Worm (Caenorhabditis elegans): ENCODE results near the gene pho-11.
A peak's percentile ranks its signal among the peaks of the same experiment; 100 is the strongest.

Gene pho-11

ce11 chrII:9938877-9939276 is 7.2 kb downstream of the pho-11 start, which contains the start of the genes C05C10.7 and C05C10.5:
C05C10.7 (minus strand) TSS chrII:9938971.
C05C10.5 (plus strand) TSS chrII:9939040.
- TF ChIP-seq egl-27 (tag; optimal IDR thresholded peaks at IDR 0.05): no peak
- no peak for TF ChIP-seq ceh-82 (tag; optimal IDR thresholded peaks at IDR 0.05)
- no peak for TF ChIP-seq nhr-12 (tag; optimal IDR thresholded peaks at IDR 0.05)
- TF ChIP-seq lin-15B (tag; optimal IDR thresholded peaks at IDR 0.05): no peak
- TF ChIP-seq mml-1 (tag; optimal IDR thresholded peaks at IDR 0.05): no peak
- TF ChIP-seq nhr-11 (tag; optimal IDR thresholded peaks at IDR 0.05): no peak

ce11 chrII:9940430-9940829 is 8.8 kb downstream of the pho-11 start, which contains the start of gene ufd-3:
ufd-3 (plus strand) TSS chrII:9940753.
- TF ChIP-seq lin-39 (tag; optimal IDR thresholded peaks at IDR 0.05) (peak; percentile 81), eor-1 (tag; optimal IDR thresholded peaks at IDR 0.05) (no peak), nhr-23 (tag; optimal IDR thresholded peaks at IDR 0.05) (peak; percentile 89), ztf-4 (tag; optimal IDR thresholded peaks at IDR 0.05) (no peak), egl-27 (tag; optimal IDR thresholded peaks at IDR 0.05) (peak; percentile 7), pqm-1 (tag; optimal IDR thresholded peaks at IDR 0.05) (peak; percentile 42), jun-1 (tag; optimal IDR thresholded peaks at IDR 0.05) (no peak), elt-2 (tag; optimal IDR thresholded peaks at IDR 0.05) (peak; percentile 29), skn-1 (tag; optimal IDR thresholded peaks at IDR 0.05) (peak; percentile 91), egl-5 (tag; optimal IDR thresholded peaks at IDR 0.05) (peak; percentile 23), hmg-11 (tag; optimal IDR thresholded peaks at IDR 0.05) (peak; percentile 37), daf-12 (tag; optimal IDR thresholded peaks at IDR 0.05) (no peak), nhr-25 (tag; optimal IDR thresholded peaks at IDR 0.05) (peak; percentile 76), lsy-12 (tag; optimal IDR thresholded peaks at IDR 0.05) (peak; percentile 39), nhr-43 (tag; optimal IDR thresholded peaks at IDR 0.05; ENCODE audit: poor library complexity, severe bottlenecking) (peak; percentile 90), snpc-4 (tag; optimal IDR thresholded peaks at IDR 0.05) (peak; percentile 70), ceh-28 (tag; optimal IDR thresholded peaks at IDR 0.05) (peak; percentile 46), ZK546.5 (tag; optimal IDR thresholded peaks at IDR 0.05) (no peak), zag-1 (tag; optimal IDR thresholded peaks at IDR 0.05) (no peak), elt-3 (tag; optimal IDR thresholded peaks at IDR 0.05) (no peak), nhr-11 (tag; optimal IDR thresholded peaks at IDR 0.05) (peak; percentile 72), ztf-11 (tag; optimal IDR thresholded peaks at IDR 0.05) (no peak), mdl-1 (tag; optimal IDR thresholded peaks at IDR 0.05) (no peak), lin-15B (tag; optimal IDR thresholded peaks at IDR 0.05) (peak; percentile 94), tbx-2 (tag; optimal IDR thresholded peaks at IDR 0.05) (peak; percentile 14), ama-1 (optimal IDR thresholded peaks at IDR 0.05) (peak; percentile 33), nhr-12 (tag; optimal IDR thresholded peaks at IDR 0.05) (no peak), nhr-77 (tag; optimal IDR thresholded peaks at IDR 0.05) (no peak), R02D3.7 (tag; optimal IDR thresholded peaks at IDR 0.05) (peak; percentile 65), nfya-1 (tag; optimal IDR thresholded peaks at IDR 0.05; ENCODE audit: insufficient read depth) (peak; percentile 91), nhr-67 (tag; optimal IDR thresholded peaks at IDR 0.05) (no peak), elt-1 (tag; optimal IDR thresholded peaks at IDR 0.05) (no peak), pha-4 (tag; optimal IDR thresholded peaks at IDR 0.05) (peak; percentile 96), fos-1 (tag; optimal IDR thresholded peaks at IDR 0.05) (no peak)

- no peak for TF ChIP-seq skn-1 (tag; optimal IDR thresholded peaks at IDR 0.05)
- TF ChIP-seq daf-12 (tag; optimal IDR thresholded peaks at IDR 0.05): no peak
- TF ChIP-seq elt-2 (tag; optimal IDR thresholded peaks at IDR 0.05): no peak
- TF ChIP-seq nhr-23 (tag; optimal IDR thresholded peaks at IDR 0.05): no peak
- TF ChIP-seq fkh-2 (tag; optimal IDR thresholded peaks at IDR 0.05): no peak
- TF ChIP-seq nhr-43 (tag; optimal IDR thresholded peaks at IDR 0.05; ENCODE audit: poor library complexity, severe bottlenecking): no peak
These were observed 11.6 kb downstream of the pho-11 start for ce11 chrII:9943246-9943645.

DNA sequence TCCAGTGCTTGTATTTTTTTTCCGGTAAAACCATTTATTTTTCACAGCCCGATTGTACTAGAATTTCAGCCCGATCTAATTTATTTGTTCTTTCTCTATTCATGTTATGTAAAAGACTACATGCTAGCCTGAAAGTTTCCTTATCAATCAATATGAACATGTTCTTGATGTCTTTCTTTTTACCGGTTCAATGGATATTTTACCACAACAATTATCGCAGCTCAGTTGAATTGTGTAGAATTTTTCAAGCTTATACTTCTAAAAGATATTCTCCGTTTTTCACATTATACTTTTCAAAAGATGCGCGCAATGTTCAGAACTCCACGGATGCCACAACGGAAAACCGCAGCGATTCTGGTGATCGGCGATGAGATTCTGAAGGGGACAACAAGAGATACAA is 12.2 kb downstream of the pho-11 start, which contains the start of gene flad-1:
Gene flad-1 (plus strand): TSS at position 301 of the 400 bp plus-strand sequence.
- TF ChIP-seq nhr-25 (tag; optimal IDR thresholded peaks at IDR 0.05): no peak
- no peak for TF ChIP-seq daf-12 (tag; optimal IDR thresholded peaks at IDR 0.05)
- no peak for TF ChIP-seq elt-3 (tag; optimal IDR thresholded peaks at IDR 0.05)
- no peak for TF ChIP-seq fkh-2 (tag; optimal IDR thresholded peaks at IDR 0.05)
- TF ChIP-seq lsy-12 (tag; optimal IDR thresholded peaks at IDR 0.05): no peak

Measured in whole organism, L3 larva.